Worm (Caenorhabditis elegans) whole organism, L3 larva: ENCODE measurements around the gene swd-2.1.

Experiments
- egl-27 ChIP-seq: sonication (generic microtip); optimal IDR thresholded peaks from 4 replicates; lab custom pipeline; 2017; ENCODE audit warnings: missing biosample characterization, missing genetic modification reagents, missing genetic modification characterization
- fos-1 ChIP-seq: fragments of 150-350 bp; optimal IDR thresholded peaks from 2 replicates; lab custom pipeline; 2014; ENCODE audit warnings: missing biosample characterization, missing genetic modification characterization
- lsy-12 ChIP-seq: sonication (generic microtip); optimal IDR thresholded peaks from 2 replicates; lab custom pipeline; 2016; ENCODE audit warnings: mild to moderate bottlenecking, missing genetic modification characterization, missing compliant biosample characterization
- nhr-11 ChIP-seq: fragments of 150-350 bp; optimal IDR thresholded peaks from 2 replicates; lab custom pipeline; 2014; ENCODE audit warnings: missing biosample characterization, missing genetic modification characterization
- nhr-237 ChIP-seq: fragments of 150-350 bp; optimal IDR thresholded peaks from 2 replicates; lab custom pipeline; 2014; ENCODE audit warnings: missing biosample characterization, missing genetic modification characterization
- tbx-2 ChIP-seq: sonication (generic microtip); optimal IDR thresholded peaks from 2 replicates; lab custom pipeline; 2016; ENCODE audit warnings: mild to moderate bottlenecking, missing genetic modification characterization, missing compliant biosample characterization
- ztf-4 ChIP-seq: fragments of 150-350 bp; optimal IDR thresholded peaks from 2 replicates; lab custom pipeline; 2014; ENCODE audit warnings: missing biosample characterization, missing genetic modification characterization

- no peak for TF ChIP-seq lsy-12
- TF ChIP-seq nhr-237 (tag; lab: Kevin White, UChicago), result no peak
- TF ChIP-seq nhr-11, result no peak
- no peak for TF ChIP-seq tbx-2 (tag; lab: Kevin White, UChicago)
- TF ChIP-seq egl-27 (tag; lab: Kevin White, UChicago), result no peak
- TF ChIP-seq fos-1 (tag; lab: Kevin White, UChicago), result no peak
- no peak for TF ChIP-seq ztf-4 (tag; lab: Kevin White, UChicago)
Measured at ce11 chrIV:7759527-7759926, 16.3 kb upstream of the swd-2.1 start, which contains the start of gene dsb-3.
